Worm (Caenorhabditis elegans) whole organism, L2 larva: Measurements from ENCODE around the gene memb-2.

Source experiments
- C34F6.9 ChIP-seq: fragments of 150-350 bp; optimal IDR thresholded peaks from 2 replicates; lab custom pipeline; 2014; ENCODE audit warnings: missing biosample characterization, missing genetic modification characterization
- F13H6.1 ChIP-seq: sonication (generic microtip); optimal IDR thresholded peaks from 2 replicates; lab custom pipeline; 2016; ENCODE audit warnings: missing genetic modification characterization, missing compliant biosample characterization
- alr-1 ChIP-seq: fragments of 150-350 bp; optimal IDR thresholded peaks from 2 replicates; lab custom pipeline; 2014; ENCODE audit warnings: missing biosample characterization, missing genetic modification characterization
- aly-2 ChIP-seq: fragments of 150-350 bp; optimal IDR thresholded peaks from 2 replicates; lab custom pipeline; 2014; ENCODE audit warnings: missing biosample characterization, missing genetic modification characterization
- ama-1 ChIP-seq: fragments of 150-350 bp; optimal IDR thresholded peaks from 2 replicates; lab custom pipeline; 2018; ENCODE audit warnings: inconsistent platforms
- blmp-1 ChIP-seq: sonication (generic microtip); optimal IDR thresholded peaks from 2 replicates; lab custom pipeline; 2017; ENCODE audit warnings: missing genetic modification characterization, mild to moderate bottlenecking, missing compliant biosample characterization, antibody characterized with exemption, moderate library complexity; ENCODE audit not compliant: insufficient read depth
- ceh-16 ChIP-seq: fragments of 150-350 bp; optimal IDR thresholded peaks from 2 replicates; lab custom pipeline; 2014; ENCODE audit warnings: missing biosample characterization, missing genetic modification characterization
- crh-2 ChIP-seq: sonication (generic microtip); optimal IDR thresholded peaks from 2 replicates; lab custom pipeline; 2017; ENCODE audit warnings: missing biosample characterization, missing genetic modification characterization
- egl-27 ChIP-seq: sonication (generic microtip); optimal IDR thresholded peaks from 3 replicates; lab custom pipeline; 2017; ENCODE audit warnings: missing biosample characterization, missing genetic modification reagents, missing genetic modification characterization
- elt-3 ChIP-seq: sonication (generic microtip); optimal IDR thresholded peaks from 2 replicates; lab custom pipeline; 2017; ENCODE audit warnings: missing biosample characterization, missing genetic modification characterization
- fos-1 ChIP-seq: fragments of 150-350 bp; optimal IDR thresholded peaks from 2 replicates; lab custom pipeline; 2014; ENCODE audit warnings: missing biosample characterization, missing genetic modification characterization
- gmeb-1 ChIP-seq: fragments of 150-350 bp; optimal IDR thresholded peaks from 2 replicates; lab custom pipeline; 2014; ENCODE audit warnings: missing biosample characterization, missing genetic modification characterization
- lin-13 ChIP-seq: fragments of 150-350 bp; optimal IDR thresholded peaks from 2 replicates; lab custom pipeline; 2014; ENCODE audit warnings: missing biosample characterization, missing genetic modification reagents, missing genetic modification characterization
- lin-39 ChIP-seq: fragments of 150-350 bp; optimal IDR thresholded peaks from 2 replicates; lab custom pipeline; 2014; ENCODE audit warnings: missing biosample characterization, missing genetic modification reagents, missing genetic modification characterization
- lsy-2 ChIP-seq, 2 experiments: fragments of 150-350 bp in 1 of 2; sonication (generic microtip) in 1 of 2; optimal IDR thresholded peaks; 2 replicates each; lab custom pipeline; 2014 to 2017; ENCODE audit warnings: missing biosample characterization in 2 of 2, missing genetic modification characterization in 2 of 2
- mab-5 ChIP-seq: fragments of 150-350 bp; optimal IDR thresholded peaks from 2 replicates; lab custom pipeline; 2014; ENCODE audit warnings: missing biosample characterization, missing genetic modification characterization
- nhr-10 ChIP-seq: sonication (generic microtip); optimal IDR thresholded peaks from 2 replicates; lab custom pipeline; 2017; ENCODE audit warnings: missing biosample characterization, missing genetic modification characterization
- nhr-12 ChIP-seq: fragments of 150-350 bp; optimal IDR thresholded peaks from 2 replicates; lab custom pipeline; 2014; ENCODE audit warnings: missing biosample characterization, missing genetic modification characterization
- nhr-129 ChIP-seq: fragments of 150-350 bp; optimal IDR thresholded peaks from 2 replicates; lab custom pipeline; 2014; ENCODE audit warnings: missing biosample characterization, missing genetic modification characterization
- nhr-21 ChIP-seq: fragments of 150-350 bp; optimal IDR thresholded peaks from 2 replicates; lab custom pipeline; 2014; ENCODE audit warnings: missing biosample characterization, missing genetic modification characterization
- nhr-25 ChIP-seq: fragments of 150-350 bp; sonication (generic microtip); optimal IDR thresholded peaks from 3 replicates; lab custom pipeline; 2014; ENCODE audit warnings: missing biosample characterization, missing genetic modification characterization
- peb-1 ChIP-seq: fragments of 150-350 bp; optimal IDR thresholded peaks from 2 replicates; lab custom pipeline; 2014; ENCODE audit warnings: missing biosample characterization, missing genetic modification characterization
- sem-4 ChIP-seq: fragments of 150-350 bp; optimal IDR thresholded peaks from 2 replicates; lab custom pipeline; 2014; ENCODE audit warnings: missing biosample characterization, missing genetic modification reagents, missing genetic modification characterization
- skn-1 ChIP-seq: sonication (generic microtip); optimal IDR thresholded peaks from 2 replicates; lab custom pipeline; 2017; ENCODE audit warnings: missing biosample characterization, missing genetic modification characterization
- sma-3 ChIP-seq: sonication (generic microtip); optimal IDR thresholded peaks from 2 replicates; lab custom pipeline; 2016; ENCODE audit warnings: missing genetic modification reagents, missing genetic modification characterization, missing compliant biosample characterization
- sma-9 ChIP-seq, 2 experiments: fragments of 150-350 bp in 1 of 2; sonication (generic microtip) in 1 of 2; optimal IDR thresholded peaks; 2 replicates each; lab custom pipeline; 2014 to 2016; ENCODE audit warnings: missing genetic modification characterization in 2 of 2, mild to moderate bottlenecking in 1 of 2, missing biosample characterization in 1 of 2, missing compliant biosample characterization in 1 of 2, missing genetic modification reagents in 1 of 2, moderate library complexity in 1 of 2
- snpc-4 ChIP-seq: fragments of 150-350 bp; optimal IDR thresholded peaks from 2 replicates; lab custom pipeline; 2014; ENCODE audit warnings: missing biosample characterization, missing genetic modification characterization
- unc-39 ChIP-seq: fragments of 150-350 bp; optimal IDR thresholded peaks from 2 replicates; lab custom pipeline; 2014; ENCODE audit warnings: missing biosample characterization, missing genetic modification characterization
- unc-55 ChIP-seq: fragments of 150-350 bp; sonication (generic microtip); optimal IDR thresholded peaks from 3 replicates; lab custom pipeline; 2014; ENCODE audit warnings: missing biosample characterization, missing genetic modification reagents, missing genetic modification characterization
- unc-62 ChIP-seq: fragments of 150-350 bp; optimal IDR thresholded peaks from 2 replicates; lab custom pipeline; 2014; ENCODE audit warnings: missing biosample characterization, missing genetic modification reagents, missing genetic modification characterization
- zag-1 ChIP-seq: fragments of 150-350 bp; optimal IDR thresholded peaks from 2 replicates; lab custom pipeline; 2014; ENCODE audit warnings: missing biosample characterization, missing genetic modification characterization
- ztf-1 ChIP-seq: fragments of 200-800 bp; sonication (Bioruptor generic); conservative IDR thresholded peaks from 2 replicates; pipeline ENCODE4 v1.3.6; 2022; ENCODE audit warnings: missing genetic modification characterization, missing compliant biosample characterization
- ztf-11 ChIP-seq: sonication (generic microtip); optimal IDR thresholded peaks from 2 replicates; lab custom pipeline; 2017; ENCODE audit warnings: missing biosample characterization, missing genetic modification characterization
- ztf-4 ChIP-seq: fragments of 150-350 bp; optimal IDR thresholded peaks from 2 replicates; lab custom pipeline; 2014; ENCODE audit warnings: missing biosample characterization, missing genetic modification characterization

Gene memb-2

DNA sequence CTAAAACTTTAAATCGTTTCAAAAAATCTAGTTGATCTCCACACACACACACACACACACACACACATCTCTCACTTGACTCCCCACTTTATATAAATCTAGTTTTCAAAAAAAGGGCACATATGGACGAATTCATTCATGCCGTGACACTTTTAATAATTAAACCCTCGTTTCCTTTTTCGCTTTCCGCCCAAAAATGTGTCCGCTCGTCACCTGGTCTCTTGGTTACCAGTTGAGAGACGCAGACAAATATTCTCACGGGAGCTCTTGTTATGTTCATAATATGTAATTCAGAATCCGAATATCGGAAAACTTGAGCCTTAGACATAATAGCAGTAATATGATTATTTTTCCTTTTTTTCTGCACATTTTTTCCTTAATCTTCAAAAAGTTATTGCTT is 32.0 kb upstream of the memb-2 start:
- TF ChIP-seq nhr-25 (no peak), sma-3 (GFP tag; lab: Kevin White, UChicago) (no peak), elt-3 (tag; lab: Kevin White, UChicago) (no peak), ztf-4 (tag; lab: Kevin White, UChicago) (no peak), lsy-2 (tag; optimal IDR thresholded peaks at IDR 0.05; lab: Kevin White, UChicago) (no peak), alr-1 (no peak), unc-62 (GFP tag; lab: Kevin White, UChicago) (no peak), nhr-129 (tag; lab: Kevin White, UChicago) (no peak), nhr-21 (no peak), blmp-1 (tag; lab: Kevin White, UChicago) (no peak), gmeb-1 (tag; lab: Kevin White, UChicago) (no peak), lin-13 (no peak), nhr-12 (tag; lab: Kevin White, UChicago) (no peak), ztf-11 (tag; lab: Kevin White, UChicago) (no peak), C34F6.9 (tag; lab: Kevin White, UChicago) (no peak), fos-1 (tag; lab: Kevin White, UChicago) (no peak), egl-27 (tag; lab: Kevin White, UChicago) (no peak)

- TF ChIP-seq ceh-16 (tag; lab: Kevin White, UChicago) (no peak), fos-1 (tag; lab: Kevin White, UChicago) (peak; percentile 81), F13H6.1 (tag; lab: Kevin White, UChicago) (no peak), sem-4 (tag; lab: Kevin White, UChicago) (no peak), crh-2 (peak; percentile 12)
Measured at ce11 chrV:5647359-5647758, 27.4 kb upstream of the memb-2 start, which contains the start of gene C14C11.4. TSS of gene C14C11.4 (plus strand) at chrV:5647610.

DNA sequence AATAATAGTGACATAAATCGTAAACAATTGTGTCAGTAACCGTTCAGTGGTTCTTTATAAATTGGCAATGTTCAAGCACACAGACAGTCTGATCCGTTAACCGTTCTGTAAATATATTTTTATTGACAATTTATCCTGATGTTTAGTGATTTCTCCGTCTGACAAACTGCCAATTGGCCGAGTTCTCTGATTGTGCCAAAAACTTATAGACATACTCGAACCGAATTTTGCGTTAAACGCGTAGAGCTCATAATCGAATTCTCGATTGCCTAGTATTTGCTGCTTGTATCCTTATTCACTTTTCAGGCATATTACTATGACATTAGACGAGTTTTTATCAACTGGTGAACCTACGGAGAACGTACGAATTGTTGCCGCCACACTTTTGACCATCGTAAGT is 24.2 kb upstream of the memb-2 start, which contains the start of gene srx-117:
TSS of gene srx-117 (plus strand) at position 301 of the 400 bp plus-strand sequence.
- no peak for TF ChIP-seq blmp-1 (tag; lab: Kevin White, UChicago)
- TF ChIP-seq snpc-4 (tag; lab: Kevin White, UChicago) = no peak
- no peak for TF ChIP-seq gmeb-1 (tag; lab: Kevin White, UChicago)
- no peak for TF ChIP-seq ztf-1 (GFP tag; lab: Robert Waterston, UW)
- TF ChIP-seq skn-1 (tag; lab: Kevin White, UChicago) = no peak
- no peak for TF ChIP-seq ztf-4 (tag; lab: Kevin White, UChicago)
- TF ChIP-seq sma-9 (GFP tag; optimal IDR thresholded peaks at IDR 0.05; lab: Kevin White, UChicago) = no peak
- TF ChIP-seq sma-9 (tag; optimal IDR thresholded peaks at IDR 0.05; lab: Kevin White, UChicago) = no peak
- TF ChIP-seq unc-39 (tag; lab: Kevin White, UChicago) = no peak
- TF ChIP-seq lin-39 (tag; lab: Kevin White, UChicago) = no peak
- no peak for TF ChIP-seq ama-1 (lab: Kevin White, UChicago)
- no peak for TF ChIP-seq zag-1 (tag; lab: Kevin White, UChicago)

DNA sequence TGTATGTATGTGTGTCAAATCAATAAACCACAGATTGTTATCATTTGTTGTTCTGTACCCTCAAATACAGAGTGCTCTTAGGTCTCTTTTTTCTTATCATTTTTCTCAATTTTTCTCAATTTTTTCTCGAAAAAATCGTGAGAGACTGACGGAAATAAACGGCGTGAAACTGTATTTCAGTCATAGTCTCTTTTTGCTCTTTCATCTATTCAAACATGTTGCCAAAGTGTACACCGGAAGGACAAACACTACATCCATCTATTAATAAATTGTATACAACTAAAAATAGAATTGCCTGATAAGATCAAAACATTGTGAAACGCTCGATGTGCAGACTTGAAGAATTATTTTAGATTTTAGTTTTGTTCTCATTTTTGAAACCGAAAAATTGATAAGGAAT is 14.5 kb upstream of the memb-2 start:
- TF ChIP-seq fos-1 (tag; lab: Kevin White, UChicago) = peak; percentile 27
- TF ChIP-seq aly-2 (tag; lab: Kevin White, UChicago) = no peak

- TF ChIP-seq unc-55 (peak; percentile 9), ztf-1 (GFP tag; lab: Robert Waterston, UW) (no peak)
Measured at ce11 chrV:5630792-5631191, 10.9 kb upstream of the memb-2 start, which contains the start of gene acy-4. TSS of gene acy-4 (minus strand) at chrV:5630892.

DNA sequence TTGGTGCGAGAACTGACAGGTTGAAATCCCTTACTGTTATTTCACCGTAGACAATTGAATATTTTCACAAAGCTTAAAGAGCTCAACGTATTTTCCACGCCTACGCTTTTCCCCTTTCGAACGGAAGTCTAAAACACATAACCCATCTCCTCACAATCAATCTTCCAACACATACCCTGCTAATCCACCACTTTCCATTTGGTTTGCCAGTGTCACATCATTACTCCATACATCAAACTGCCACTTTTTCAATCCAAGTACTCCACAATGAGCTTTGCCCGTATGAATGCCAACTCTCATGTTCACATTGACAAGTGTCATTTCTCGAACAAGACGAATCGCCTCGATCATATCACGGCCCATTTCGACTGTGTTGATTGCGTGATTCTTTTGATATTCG is 8.1 kb upstream of the memb-2 start:
- TF ChIP-seq mab-5 (tag; lab: Kevin White, UChicago) = peak; percentile 4
- TF ChIP-seq peb-1 (tag; lab: Kevin White, UChicago) = no peak
- TF ChIP-seq nhr-10 (tag; lab: Kevin White, UChicago) = no peak
- no peak for TF ChIP-seq unc-62 (GFP tag; lab: Kevin White, UChicago)
